Worm (Caenorhabditis elegans) whole organism, L4 larva: ENCODE measurements around the gene mep-1.

Experiments used
- F10B5.3 ChIP-seq: sonication (generic microtip); optimal IDR thresholded peaks from 2 replicates; lab custom pipeline; 2016; ENCODE audit warnings: mild to moderate bottlenecking, missing genetic modification characterization, missing compliant biosample characterization
- F44E2.7 ChIP-seq: fragments of 200-800 bp; sonication (Bioruptor generic); IDR thresholded peaks from 2 replicates; pipeline ENCODE4 v2.1.2; 2022; ENCODE audit warnings: missing genetic modification characterization, missing compliant biosample characterization
- Y105C5A.15 ChIP-seq: fragments of 200-800 bp; sonication (Bioruptor generic); IDR thresholded peaks from 2 replicates; pipeline ENCODE4 v1.3.6; 2022; ENCODE audit warnings: missing genetic modification characterization, missing compliant biosample characterization
- Y5F2A.4 ChIP-seq: fragments of 200-800 bp; sonication (Bioruptor generic); optimal IDR thresholded peaks from 2 replicates; lab custom pipeline; 2018; ENCODE audit warnings: mild to moderate bottlenecking, missing genetic modification characterization, missing compliant biosample characterization
- Y75B8A.6 ChIP-seq: fragments of 200-800 bp; sonication (Bioruptor generic); IDR thresholded peaks from 2 replicates; pipeline ENCODE4 v1.3.6; 2022; ENCODE audit warnings: missing genetic modification reagents, missing genetic modification characterization, missing compliant biosample characterization
- aha-1 ChIP-seq: fragments of 150-350 bp; peaks from one replicate; lab custom pipeline; 2014; ENCODE audit warnings: missing biosample characterization, missing genetic modification characterization
- ceh-28 ChIP-seq: fragments of 150-350 bp; optimal IDR thresholded peaks from 2 replicates; lab custom pipeline; 2014; ENCODE audit warnings: missing biosample characterization, missing genetic modification reagents, missing genetic modification characterization
- ceh-44 ChIP-seq: fragments of 200-800 bp; sonication (Bioruptor generic); IDR thresholded peaks from 2 replicates; pipeline ENCODE4 v1.3.6; 2022; ENCODE audit warnings: missing genetic modification reagents, missing genetic modification characterization, missing compliant biosample characterization
- ces-1 ChIP-seq: fragments of 150-350 bp; sonication (generic microtip); optimal IDR thresholded peaks from 4 replicates; lab custom pipeline; 2014; ENCODE audit warnings: missing biosample characterization, missing genetic modification reagents, missing genetic modification characterization
- ctbp-1 ChIP-seq: fragments of 200-800 bp; sonication (Bioruptor generic); IDR thresholded peaks from 2 replicates; pipeline ENCODE4 v1.3.6; 2022; ENCODE audit warnings: missing genetic modification reagents, missing genetic modification characterization, missing compliant biosample characterization
- daf-16 ChIP-seq, 3 experiments: sonication (generic microtip); optimal IDR thresholded peaks; 2 replicates each; lab custom pipeline; 2016 to 2017; ENCODE audit warnings: missing genetic modification characterization in 3 of 3, missing genetic modification reagents in 3 of 3, mild to moderate bottlenecking in 2 of 3, missing compliant biosample characterization in 2 of 3, missing biosample characterization in 1 of 3, moderate library complexity in 1 of 3
- dmd-6 ChIP-seq: fragments of 200-800 bp; sonication (Bioruptor generic); IDR thresholded peaks from 2 replicates; pipeline ENCODE4 v1.3.6; 2022; ENCODE audit warnings: missing genetic modification reagents, missing genetic modification characterization, missing compliant biosample characterization
- dmd-9 ChIP-seq: fragments of 200-800 bp; sonication (Bioruptor generic); IDR thresholded peaks from 2 replicates; pipeline ENCODE4 v1.3.6; 2022; ENCODE audit warnings: missing genetic modification reagents, missing genetic modification characterization, missing compliant biosample characterization
- duxl-1 ChIP-seq: sonication (generic microtip); optimal IDR thresholded peaks from 2 replicates; lab custom pipeline; 2016; ENCODE audit warnings: mild to moderate bottlenecking, missing genetic modification characterization, moderate library complexity, missing compliant biosample characterization; ENCODE audit not compliant: poor library complexity
- fos-1 ChIP-seq: fragments of 150-350 bp; optimal IDR thresholded peaks from 2 replicates; lab custom pipeline; 2014; ENCODE audit warnings: missing biosample characterization, missing genetic modification characterization
- gei-8 ChIP-seq: fragments of 200-800 bp; sonication (Bioruptor generic); optimal IDR thresholded peaks from 2 replicates; lab custom pipeline; 2018; ENCODE audit warnings: mild to moderate bottlenecking, missing genetic modification characterization, missing compliant biosample characterization
- hif-1 ChIP-seq, 2 experiments: sonication (generic microtip); optimal IDR thresholded peaks; 2 replicates each; lab custom pipeline; 2016 to 2017; ENCODE audit warnings: missing compliant biosample characterization in 2 of 2, missing genetic modification characterization in 2 of 2, missing genetic modification reagents in 2 of 2, missing genotype in 2 of 2, mild to moderate bottlenecking in 1 of 2
- hlh-11 ChIP-seq: fragments of 200-800 bp; sonication (Bioruptor generic); optimal IDR thresholded peaks from 2 replicates; lab custom pipeline; 2018; ENCODE audit warnings: mild to moderate bottlenecking, missing genetic modification characterization, missing compliant biosample characterization
- hlh-30 ChIP-seq: sonication (generic microtip); optimal IDR thresholded peaks from 2 replicates; lab custom pipeline; 2017; ENCODE audit warnings: antibody characterized with exemption, mild to moderate bottlenecking, missing genetic modification characterization, missing compliant biosample characterization; ENCODE audit not compliant: insufficient read depth
- lin-15B ChIP-seq: fragments of 150-350 bp; sonication (generic microtip); optimal IDR thresholded peaks from 3 replicates; lab custom pipeline; 2014; ENCODE audit warnings: missing biosample characterization, missing genetic modification characterization
- lin-38 ChIP-seq: fragments of 200-800 bp; sonication (Bioruptor generic); IDR thresholded peaks from 2 replicates; pipeline ENCODE4 v1.3.6; 2022; ENCODE audit warnings: missing genetic modification reagents, missing genetic modification characterization, missing compliant biosample characterization
- lir-3 ChIP-seq: sonication (generic microtip); optimal IDR thresholded peaks from 2 replicates; lab custom pipeline; 2016; ENCODE audit warnings: mild to moderate bottlenecking, missing genetic modification characterization, missing compliant biosample characterization
- lsy-2 ChIP-seq, 2 experiments: fragments of 150-350 bp in 1 of 2; sonication (generic microtip) in 1 of 2; optimal IDR thresholded peaks; 2 replicates each; lab custom pipeline; 2014 to 2017; ENCODE audit warnings: missing biosample characterization in 2 of 2, missing genetic modification characterization in 2 of 2
- madf-5 ChIP-seq, 2 experiments: fragments of 200-800 bp; sonication (Bioruptor generic); IDR thresholded peaks; 2 replicates each; pipeline ENCODE4 v1.3.6; 2022; ENCODE audit warnings: missing compliant biosample characterization in 2 of 2, missing genetic modification characterization in 2 of 2
- madf-9 ChIP-seq: fragments of 200-800 bp; sonication (Bioruptor generic); conservative IDR thresholded peaks from 2 replicates; pipeline ENCODE4 v1.3.6; 2022; ENCODE audit warnings: missing genetic modification reagents, missing genetic modification characterization, missing compliant biosample characterization
- mdt-29 ChIP-seq: fragments of 200-800 bp; sonication (Bioruptor generic); IDR thresholded peaks from 2 replicates; pipeline ENCODE4 v1.3.6; 2022; ENCODE audit warnings: missing genetic modification reagents, missing genetic modification characterization, missing compliant biosample characterization
- mep-1 ChIP-seq: fragments of 150-350 bp; sonication (generic microtip); optimal IDR thresholded peaks from 3 replicates; lab custom pipeline; 2014; ENCODE audit warnings: missing biosample characterization, missing genetic modification characterization
- mes-2 ChIP-seq: sonication (generic microtip); optimal IDR thresholded peaks from 2 replicates; lab custom pipeline; 2016; ENCODE audit warnings: missing genotype, mild to moderate bottlenecking, missing genetic modification characterization, missing compliant biosample characterization; ENCODE audit not compliant: poor library complexity, severe bottlenecking
- nhr-102 ChIP-seq: sonication (generic microtip); optimal IDR thresholded peaks from 2 replicates; lab custom pipeline; 2016; ENCODE audit warnings: mild to moderate bottlenecking, missing genetic modification characterization, moderate library complexity, missing compliant biosample characterization
- nhr-11 ChIP-seq: fragments of 150-350 bp; optimal IDR thresholded peaks from 2 replicates; lab custom pipeline; 2014; ENCODE audit warnings: missing biosample characterization, missing genetic modification characterization
- nhr-111 ChIP-seq: fragments of 200-800 bp; sonication (Bioruptor generic); optimal IDR thresholded peaks from 2 replicates; lab custom pipeline; 2018; ENCODE audit warnings: mild to moderate bottlenecking, missing genetic modification characterization, missing compliant biosample characterization
- nhr-237 ChIP-seq: sonication (generic microtip); optimal IDR thresholded peaks from 2 replicates; lab custom pipeline; 2017; ENCODE audit warnings: missing biosample characterization, missing genetic modification characterization
- nhr-28 ChIP-seq: fragments of 150-350 bp; optimal IDR thresholded peaks from 2 replicates; lab custom pipeline; 2014; ENCODE audit warnings: missing biosample characterization, missing genetic modification characterization
- nhr-41 ChIP-seq: fragments of 200-800 bp; sonication (Bioruptor generic); IDR thresholded peaks from 2 replicates; pipeline ENCODE4 v1.3.6; 2022; ENCODE audit warnings: missing genetic modification reagents, missing genetic modification characterization, missing compliant biosample characterization
- nhr-48 ChIP-seq: sonication (generic microtip); optimal IDR thresholded peaks from 2 replicates; lab custom pipeline; 2016; ENCODE audit warnings: mild to moderate bottlenecking, missing genetic modification characterization, missing compliant biosample characterization
- nhr-6 ChIP-seq: fragments of 150-350 bp; optimal IDR thresholded peaks from 2 replicates; lab custom pipeline; 2014; ENCODE audit warnings: missing biosample characterization, missing genetic modification characterization
- nhr-76 ChIP-seq: fragments of 150-350 bp; optimal IDR thresholded peaks from 2 replicates; lab custom pipeline; 2014; ENCODE audit warnings: missing biosample characterization, missing genetic modification characterization
- nhr-77 ChIP-seq: fragments of 150-350 bp; optimal IDR thresholded peaks from 2 replicates; lab custom pipeline; 2014; ENCODE audit warnings: missing biosample characterization, missing genetic modification characterization
- pqm-1 ChIP-seq: sonication (generic microtip); optimal IDR thresholded peaks from 2 replicates; lab custom pipeline; 2017; ENCODE audit warnings: missing biosample characterization, missing genetic modification characterization
- rbr-2 ChIP-seq: sonication (generic microtip); optimal IDR thresholded peaks from 2 replicates; lab custom pipeline; 2016; ENCODE audit warnings: missing genotype, missing genetic modification characterization, missing compliant biosample characterization
- saeg-2 ChIP-seq: fragments of 200-800 bp; sonication (Bioruptor generic); IDR thresholded peaks from 2 replicates; pipeline ENCODE4 v1.3.6; 2022; ENCODE audit warnings: missing genetic modification reagents, missing genetic modification characterization, missing compliant biosample characterization
- set-16 ChIP-seq: fragments of 200-800 bp; sonication (Bioruptor generic); IDR thresholded peaks from 2 replicates; pipeline ENCODE4 v1.3.6; 2022; ENCODE audit warnings: missing genetic modification reagents, missing genetic modification characterization, missing compliant biosample characterization
- snpc-1.2 ChIP-seq: fragments of 200-800 bp; sonication (Bioruptor generic); IDR thresholded peaks from 2 replicates; pipeline ENCODE4 v1.3.6; 2022; ENCODE audit warnings: missing genetic modification reagents, missing genetic modification characterization, missing compliant biosample characterization
- snpc-4 ChIP-seq: fragments of 150-350 bp; optimal IDR thresholded peaks from 2 replicates; lab custom pipeline; 2014; ENCODE audit warnings: missing biosample characterization, missing genetic modification characterization
- tra-1 ChIP-seq: fragments of 200-800 bp; sonication (Bioruptor generic); IDR thresholded peaks from 2 replicates; pipeline ENCODE4 v1.3.6; 2022; ENCODE audit warnings: missing genetic modification reagents, missing genetic modification characterization, missing compliant biosample characterization
- vab-7 ChIP-seq: fragments of 200-800 bp; sonication (Bioruptor generic); IDR thresholded peaks from 2 replicates; pipeline ENCODE4 v1.3.6; 2022; ENCODE audit warnings: missing genetic modification reagents, missing genetic modification characterization, missing compliant biosample characterization
- zip-11 ChIP-seq: fragments of 200-800 bp; sonication (Bioruptor generic); IDR thresholded peaks from 2 replicates; pipeline ENCODE4 v1.3.6; 2022; ENCODE audit warnings: missing genetic modification characterization, missing compliant biosample characterization

Gene mep-1

ce11 chrIV:11487889-11488556, 36.4 kb upstream of the mep-1 start (continued):
- TF ChIP-seq nhr-76 (tag; lab: Kevin White, UChicago) = no peak
- TF ChIP-seq F10B5.3 (tag; lab: Kevin White, UChicago) = no peak
- TF ChIP-seq mes-2 (tag; lab: Kevin White, UChicago) = peak; percentile 9
- no peak for TF ChIP-seq nhr-48 (tag; lab: Kevin White, UChicago)
- no peak for TF ChIP-seq ceh-44
- TF ChIP-seq ces-1 (GFP tag; lab: Kevin White, UChicago) = no peak
- no peak for TF ChIP-seq madf-9
- TF ChIP-seq ceh-28 (tag; lab: Kevin White, UChicago) = no peak
- no peak for TF ChIP-seq saeg-2
- TF ChIP-seq Y105C5A.15 (GFP tag; lab: Robert Waterston, UW) = no peak
- no peak for TF ChIP-seq ctbp-1
- TF ChIP-seq Y5F2A.4 (GFP tag; lab: Kevin White, UChicago) = no peak
- no peak for TF ChIP-seq F44E2.7 (GFP tag; lab: Robert Waterston, UW)
- TF ChIP-seq zip-11 (GFP tag; lab: Robert Waterston, UW) = no peak
- TF ChIP-seq madf-5 (GFP tag; IDR thresholded peaks at IDR 0.05; lab: Robert Waterston, UW) = no peak
- no peak for TF ChIP-seq gei-8 (GFP tag; lab: Kevin White, UChicago)
- TF ChIP-seq set-16 = no peak
- peak; percentile 28 for TF ChIP-seq pqm-1 (tag; lab: Kevin White, UChicago)
- TF ChIP-seq aha-1 (tag; lab: Kevin White, UChicago) = peak; percentile 15
- TF ChIP-seq fos-1 = no peak
- no peak for TF ChIP-seq hif-1 (tag; optimal IDR thresholded peaks at IDR 0.05; lab: Kevin White, UChicago)
- no peak for TF ChIP-seq rbr-2 (tag; lab: Kevin White, UChicago)
- no peak for TF ChIP-seq lir-3
- no peak for TF ChIP-seq duxl-1
- no peak for TF ChIP-seq nhr-111 (GFP tag; lab: Kevin White, UChicago)

DNA sequence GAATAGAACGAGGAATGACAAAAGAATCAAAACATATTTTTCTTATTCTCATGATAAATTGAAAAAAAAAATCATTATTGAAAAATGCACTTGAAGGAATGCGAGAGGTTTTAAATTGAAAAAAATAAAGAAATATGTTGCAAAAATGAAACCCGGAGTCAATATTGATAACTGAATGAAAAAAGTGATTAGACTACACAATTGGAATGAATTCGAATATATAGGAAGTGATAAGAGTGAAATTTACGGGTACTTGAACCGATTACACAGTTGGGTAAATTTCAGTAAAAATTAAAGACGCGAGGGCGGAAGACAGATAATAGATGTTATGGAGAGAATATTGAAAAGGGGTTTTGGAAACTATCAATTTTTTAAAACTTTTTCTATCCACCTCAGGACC, 35.4 kb upstream of the mep-1 start:
- TF ChIP-seq daf-16 (GFP tag; optimal IDR thresholded peaks at IDR 0.05; lab: Kevin White, UChicago) (no peak), daf-16 (tag; optimal IDR thresholded peaks at IDR 0.05; lab: Kevin White, UChicago) (peak; percentile 39), nhr-28 (tag; lab: Kevin White, UChicago) (peak; percentile 72), duxl-1 (no peak), pqm-1 (tag; lab: Kevin White, UChicago) (peak; percentile 81)

DNA sequence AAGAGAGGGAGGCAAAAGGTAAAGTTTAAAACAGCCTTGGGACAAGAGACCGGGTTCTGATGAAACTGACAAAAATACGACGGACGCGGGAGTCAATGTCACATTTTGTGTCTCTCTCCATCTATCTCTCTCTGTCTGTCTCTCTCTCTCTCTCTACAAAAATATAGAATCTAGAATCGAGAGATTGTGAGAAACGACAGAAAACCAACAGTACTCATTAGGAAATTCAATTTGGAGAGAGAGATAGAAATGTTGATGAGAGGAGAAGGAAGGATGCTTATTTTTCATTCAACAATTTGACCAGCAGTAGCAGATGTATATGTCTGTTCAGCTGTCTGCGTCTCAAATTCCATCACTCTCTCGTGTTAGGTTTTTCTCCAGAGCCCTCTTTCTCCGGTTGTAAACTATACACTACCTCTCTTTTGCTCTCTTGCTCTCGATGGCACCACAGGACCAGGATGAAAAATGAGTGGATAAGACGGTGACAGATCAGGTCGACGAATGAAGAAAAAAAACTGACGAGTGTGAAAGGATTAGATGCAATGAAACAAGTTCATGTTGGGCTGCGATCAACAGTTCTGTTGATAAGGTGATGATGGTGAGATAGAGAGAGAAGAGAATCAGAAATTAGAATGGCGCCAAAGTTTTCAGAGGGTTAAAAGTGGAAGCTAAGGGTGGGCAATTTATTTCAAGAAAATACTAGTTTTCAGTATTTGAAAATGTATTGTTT, 34.7 kb upstream of the mep-1 start:
- TF ChIP-seq snpc-4 (tag; lab: Kevin White, UChicago) (no peak), hlh-11 (tag; lab: Kevin White, UChicago) (peak; percentile 49), mdt-29 (GFP tag; lab: Robert Waterston, UW) (no peak), dmd-9 (GFP tag; lab: Robert Waterston, UW) (no peak), nhr-77 (tag; lab: Kevin White, UChicago) (no peak), nhr-11 (peak; percentile 51), lin-15B (tag; lab: Kevin White, UChicago) (no peak), snpc-1.2 (GFP tag; lab: Robert Waterston, UW) (no peak), nhr-102 (tag; lab: Kevin White, UChicago) (no peak), hlh-30 (peak; percentile 77), nhr-41 (no peak), ces-1 (GFP tag; lab: Kevin White, UChicago) (no peak), tra-1 (GFP tag; lab: Robert Waterston, UW) (no peak), nhr-6 (tag; lab: Kevin White, UChicago) (no peak), lsy-2 (tag; optimal IDR thresholded peaks at IDR 0.05; lab: Kevin White, UChicago) (peak in 1 of 2 experiments; percentile 51), vab-7 (GFP tag; lab: Robert Waterston, UW) (no peak), dmd-6 (GFP tag; lab: Robert Waterston, UW) (peak; percentile 32; the same call in 1 of the 2 replicates), nhr-48 (tag; lab: Kevin White, UChicago) (no peak), mep-1 (tag; lab: Kevin White, UChicago) (peak; percentile 69), nhr-237 (tag; lab: Kevin White, UChicago) (no peak), Y75B8A.6 (GFP tag; lab: Robert Waterston, UW) (no peak), lin-38 (peak; percentile 22; the same call in 1 of the 2 replicates)
